Fruit fly (Drosophila melanogaster) whole organism, pupa: Measurements from ENCODE around the gene Cpr30F.

ENCODE experiments used
- CG10348 ChIP-seq: fragments of 200-800 bp; sonication (Bioruptor generic); IDR thresholded peaks from 2 replicates; pipeline ENCODE4 v1.3.6; 2022; ENCODE audit warnings: missing biosample characterization, missing genetic modification characterization
- CG12605 ChIP-seq: fragments of 200-800 bp; sonication (Bioruptor generic); IDR thresholded peaks from 2 replicates; pipeline ENCODE4 v1.3.6; 2022; ENCODE audit warnings: missing biosample characterization, missing genetic modification characterization
- CG13204 ChIP-seq: fragments of 200-800 bp; sonication (Bioruptor generic); optimal IDR thresholded peaks from 2 replicates; lab custom pipeline; 2018; ENCODE audit warnings: missing biosample characterization, mild to moderate bottlenecking, missing genetic modification characterization, moderate library complexity
- CG14655 ChIP-seq: fragments of 200-800 bp; sonication (Bioruptor generic); optimal IDR thresholded peaks from 3 replicates; lab custom pipeline; 2017; ENCODE audit warnings: mild to moderate bottlenecking, missing biosample characterization, missing genetic modification reagents, missing genetic modification characterization
- CG15710 ChIP-seq: fragments of 200-800 bp; sonication (Bioruptor generic); optimal IDR thresholded peaks from 2 replicates; lab custom pipeline; 2018; ENCODE audit warnings: missing biosample characterization, mild to moderate bottlenecking, missing genetic modification characterization, moderate library complexity
- CG17806 ChIP-seq: fragments of 200-800 bp; sonication (Bioruptor generic); optimal IDR thresholded peaks from 2 replicates; lab custom pipeline; 2018; ENCODE audit warnings: missing biosample characterization, mild to moderate bottlenecking, missing genetic modification characterization, moderate library complexity
- CG32121 ChIP-seq: fragments of 200-800 bp; sonication (Bioruptor generic); IDR thresholded peaks from 2 replicates; pipeline ENCODE4 v1.3.6; 2022; ENCODE audit warnings: missing biosample characterization, missing genetic modification characterization
- CG34367 ChIP-seq: fragments of 200-800 bp; sonication (Bioruptor generic); optimal IDR thresholded peaks from 2 replicates; lab custom pipeline; 2018; ENCODE audit warnings: missing biosample characterization, mild to moderate bottlenecking, missing genetic modification characterization
- CG4496 ChIP-seq: fragments of 200-800 bp; sonication (Bioruptor generic); IDR thresholded peaks from 3 replicates; pipeline ENCODE4 v1.3.6; 2022; ENCODE audit warnings: missing biosample characterization, missing genetic modification characterization
- CG8159 ChIP-seq: fragments of 200-800 bp; sonication (Bioruptor generic); optimal IDR thresholded peaks from 3 replicates; lab custom pipeline; 2018; ENCODE audit warnings: missing biosample characterization, mild to moderate bottlenecking, missing genetic modification characterization, moderate library complexity
- CG8301 ChIP-seq: fragments of 200-800 bp; sonication (Bioruptor generic); optimal IDR thresholded peaks from 2 replicates; lab custom pipeline; 2018; ENCODE audit warnings: missing biosample characterization, mild to moderate bottlenecking, missing genetic modification characterization
- CG9948 ChIP-seq: fragments of 200-800 bp; sonication (Bioruptor generic); optimal IDR thresholded peaks from 2 replicates; lab custom pipeline; 2018; ENCODE audit warnings: missing biosample characterization, mild to moderate bottlenecking, missing genetic modification characterization, moderate library complexity
- D1 ChIP-seq: fragments of 200-800 bp; sonication (Bioruptor generic); optimal IDR thresholded peaks from 2 replicates; lab custom pipeline; 2018; ENCODE audit warnings: missing biosample characterization, mild to moderate bottlenecking, missing genetic modification characterization, moderate library complexity
- EcR ChIP-seq: fragments of 200-800 bp; sonication (Bioruptor generic); optimal IDR thresholded peaks from 3 replicates; lab custom pipeline; 2019; ENCODE audit warnings: missing biosample characterization, missing genetic modification characterization, mild to moderate bottlenecking, moderate library complexity, missing genetic modification reagents
- Ets98B ChIP-seq: fragments of 200-800 bp; sonication (Bioruptor generic); IDR thresholded peaks from 2 replicates; pipeline ENCODE4 v1.3.6; 2022; ENCODE audit warnings: missing biosample characterization, missing genetic modification characterization
- Pif1A ChIP-seq: fragments of 200-800 bp; sonication (Bioruptor generic); optimal IDR thresholded peaks from 3 replicates; lab custom pipeline; 2016; ENCODE audit warnings: missing biosample characterization, missing genetic modification characterization
- Pif1B ChIP-seq: fragments of 200-800 bp; sonication (Bioruptor generic); optimal IDR thresholded peaks from 3 replicates; lab custom pipeline; 2016; ENCODE audit warnings: missing biosample characterization, missing genetic modification characterization
- Snoo ChIP-seq: fragments of 200-800 bp; sonication (Bioruptor generic); optimal IDR thresholded peaks from 3 replicates; lab custom pipeline; 2017; ENCODE audit warnings: missing biosample characterization, mild to moderate bottlenecking, missing genetic modification characterization, inconsistent platforms
- fd96Ca ChIP-seq: fragments of 200-800 bp; sonication (Bioruptor generic); IDR thresholded peaks from 3 replicates; pipeline ENCODE4 v1.3.6; 2022; ENCODE audit warnings: missing biosample characterization, missing genetic modification characterization
- gl ChIP-seq: fragments of 200-800 bp; sonication (Bioruptor generic); optimal IDR thresholded peaks from 2 replicates; lab custom pipeline; 2018; ENCODE audit warnings: missing biosample characterization, mild to moderate bottlenecking, missing genetic modification characterization
- rn ChIP-seq: fragments of 200-800 bp; sonication (Bioruptor generic); IDR thresholded peaks from 2 replicates; pipeline ENCODE4 v1.3.6; 2022; ENCODE audit warnings: missing biosample characterization, missing genetic modification characterization

Gene Cpr30F

dm6 chr2L:9930280-9930679 is 2.7 kb downstream of the Cpr30F start, which contains the start of gene CG42367:
Gene CG42367, plus strand, starts transcription at chr2L:9930580.
- TF ChIP-seq CG13204 (GFP tag; lab: Kevin White, UChicago) (no peak), Pif1A (GFP tag; lab: Kevin White, UChicago) (no peak), Ets98B (GFP tag; lab: Robert Waterston, UW) (no peak), Pif1B (GFP tag; lab: Kevin White, UChicago) (no peak), CG32121 (GFP tag; lab: Robert Waterston, UW) (no peak), CG14655 (GFP tag; lab: Kevin White, UChicago) (no peak), CG4496 (no peak), CG34367 (no peak), CG17806 (tag; lab: Kevin White, UChicago) (no peak), rn (no peak), CG12605 (no peak), CG8159 (no peak), Snoo (no peak), CG15710 (tag; lab: Kevin White, UChicago) (no peak), CG9948 (tag; lab: Kevin White, UChicago) (no peak), CG10348 (GFP tag; lab: Robert Waterston, UW) (no peak), D1 (tag; lab: Kevin White, UChicago) (no peak), gl (tag; lab: Kevin White, UChicago) (no peak)

- TF ChIP-seq CG4496, result no peak
- no peak for TF ChIP-seq CG8301 (tag; lab: Kevin White, UChicago)
- TF ChIP-seq D1 (tag; lab: Kevin White, UChicago), result no peak
- no peak for TF ChIP-seq fd96Ca (GFP tag; lab: Robert Waterston, UW)
- no peak for TF ChIP-seq gl (tag; lab: Kevin White, UChicago)
- TF ChIP-seq Ets98B (GFP tag; lab: Robert Waterston, UW), result no peak
- no peak for TF ChIP-seq CG8159
- TF ChIP-seq Pif1B (GFP tag; lab: Kevin White, UChicago), result no peak
- TF ChIP-seq CG17806 (tag; lab: Kevin White, UChicago), result no peak
- TF ChIP-seq rn, result no peak
- TF ChIP-seq CG10348 (GFP tag; lab: Robert Waterston, UW), result no peak
- no peak for TF ChIP-seq CG15710 (tag; lab: Kevin White, UChicago)
- no peak for TF ChIP-seq CG13204 (GFP tag; lab: Kevin White, UChicago)
- no peak for TF ChIP-seq EcR (GFP tag; lab: Kevin White, UChicago)
- no peak for TF ChIP-seq CG12605
Observed at dm6 chr2L:9924765-9925164, 8.2 kb downstream of the Cpr30F start, which contains the start of the genes TbCMF46 and CG42366. Gene TbCMF46, minus strand, starts transcription at chr2L:9924865. Gene CG42366, plus strand, starts transcription at chr2L:9925161.

DNA sequence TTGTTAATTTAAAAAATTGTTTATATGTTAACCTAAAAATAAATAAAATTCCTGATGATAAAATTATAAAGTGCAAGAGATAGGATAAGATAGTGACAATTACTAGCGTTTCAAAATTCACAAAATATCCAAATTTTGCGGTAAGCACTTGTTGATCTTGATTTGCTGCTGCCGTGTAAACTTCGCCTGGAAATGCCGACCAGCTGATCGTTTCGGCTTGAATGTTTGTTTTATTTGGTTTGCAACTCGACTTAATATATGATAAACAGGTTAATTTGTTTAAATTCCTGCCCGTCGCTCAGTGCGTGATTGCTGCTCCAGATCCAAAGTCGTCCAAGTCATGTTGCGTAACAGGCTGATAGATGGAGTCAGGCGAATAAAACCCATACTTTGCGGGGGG is 11.6 kb downstream of the Cpr30F start, which contains the start of gene CG4592:
CG4592 (plus strand) TSS at position 233 of the 400 bp plus-strand sequence.
- peak; percentile 84 for TF ChIP-seq Ets98B (GFP tag; lab: Robert Waterston, UW)
- no peak for TF ChIP-seq CG14655 (GFP tag; lab: Kevin White, UChicago)
- peak; percentile 82 for TF ChIP-seq CG32121 (GFP tag; lab: Robert Waterston, UW)
- no peak for TF ChIP-seq EcR (GFP tag; lab: Kevin White, UChicago)
- peak; percentile 36 for TF ChIP-seq gl (tag; lab: Kevin White, UChicago)
- peak; percentile 82; the same call in 2 of the 3 replicates for TF ChIP-seq fd96Ca (GFP tag; lab: Robert Waterston, UW)
- TF ChIP-seq CG15710 (tag; lab: Kevin White, UChicago), result no peak
- no peak for TF ChIP-seq CG10348 (GFP tag; lab: Robert Waterston, UW)
- no peak for TF ChIP-seq CG13204 (GFP tag; lab: Kevin White, UChicago)
- peak; percentile 65 for TF ChIP-seq CG8159
- TF ChIP-seq CG8301 (tag; lab: Kevin White, UChicago), result no peak
- no peak for TF ChIP-seq CG17806 (tag; lab: Kevin White, UChicago)
- TF ChIP-seq D1 (tag; lab: Kevin White, UChicago), result peak; percentile 2
- peak; percentile 66 for TF ChIP-seq CG12605
- peak; percentile 77 for TF ChIP-seq Pif1B (GFP tag; lab: Kevin White, UChicago)
- TF ChIP-seq CG4496, result peak; percentile 87
- TF ChIP-seq Snoo, result no peak
- peak; percentile 54 for TF ChIP-seq CG9948 (tag; lab: Kevin White, UChicago)
- no peak for TF ChIP-seq rn
- TF ChIP-seq CG34367, result peak; percentile 68
- TF ChIP-seq Pif1A (GFP tag; lab: Kevin White, UChicago), result peak; percentile 81

DNA sequence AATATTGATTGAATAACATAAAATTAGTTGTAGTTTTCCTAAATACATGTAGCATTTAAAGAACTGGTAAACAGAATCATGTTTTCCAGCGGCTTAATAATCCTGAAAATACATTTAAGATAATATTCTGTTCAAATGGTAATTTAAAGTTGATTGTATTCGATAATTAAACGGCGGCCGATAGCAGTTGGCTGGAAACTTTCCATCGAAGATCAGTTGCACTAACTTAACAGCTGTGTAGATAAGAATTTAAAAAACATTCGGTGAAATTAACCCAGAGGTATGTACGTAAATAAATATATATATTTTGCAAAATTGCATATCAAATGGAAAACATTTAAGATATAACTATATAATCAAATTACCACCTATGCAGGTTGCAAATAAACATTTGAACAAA is 13.0 kb downstream of the Cpr30F start, which contains the start of gene CG4594:
CG4594 (plus strand) TSS at position 212 of the 400 bp plus-strand sequence.
- no peak for TF ChIP-seq CG13204 (GFP tag; lab: Kevin White, UChicago)
- TF ChIP-seq CG4496, result no peak

- TF ChIP-seq Ets98B (GFP tag; lab: Robert Waterston, UW) (no peak), Pif1B (GFP tag; lab: Kevin White, UChicago) (no peak), CG8301 (tag; lab: Kevin White, UChicago) (no peak)
Observed at dm6 chr2L:9919218-9919617, 13.7 kb downstream of the Cpr30F start.

- peak; percentile 42 for TF ChIP-seq CG17806 (tag; lab: Kevin White, UChicago)
- peak; percentile 39 for TF ChIP-seq CG4496
- TF ChIP-seq CG32121 (GFP tag; lab: Robert Waterston, UW), result peak; percentile 76
- no peak for TF ChIP-seq CG10348 (GFP tag; lab: Robert Waterston, UW)
- peak; percentile 82 for TF ChIP-seq Pif1A (GFP tag; lab: Kevin White, UChicago)
- TF ChIP-seq D1 (tag; lab: Kevin White, UChicago), result no peak
- TF ChIP-seq gl (tag; lab: Kevin White, UChicago), result peak; percentile 81
- peak; percentile 63 for TF ChIP-seq CG8301 (tag; lab: Kevin White, UChicago)
- peak; percentile 58 for TF ChIP-seq CG9948 (tag; lab: Kevin White, UChicago)
- TF ChIP-seq CG15710 (tag; lab: Kevin White, UChicago), result peak; percentile 55
- peak; percentile 2 for TF ChIP-seq CG34367
- no peak for TF ChIP-seq rn
- peak; percentile 78 for TF ChIP-seq CG14655 (GFP tag; lab: Kevin White, UChicago)
- TF ChIP-seq CG13204 (GFP tag; lab: Kevin White, UChicago), result peak; percentile 42
- TF ChIP-seq Ets98B (GFP tag; lab: Robert Waterston, UW), result peak; percentile 78
- peak; percentile 80 for TF ChIP-seq CG12605
- peak; percentile 63 for TF ChIP-seq CG8159
- TF ChIP-seq EcR (GFP tag; lab: Kevin White, UChicago), result peak; percentile 10
- peak; percentile 43; the same call in 1 of the 3 replicates for TF ChIP-seq fd96Ca (GFP tag; lab: Robert Waterston, UW)
- TF ChIP-seq Snoo, result peak; percentile 44
- peak; percentile 69 for TF ChIP-seq Pif1B (GFP tag; lab: Kevin White, UChicago)
- TF ChIP-seq, all 21 proteins: peak for 18
Observed at dm6 chr2L:9918020-9918959, 14.7 kb downstream of the Cpr30F start, which contains the start of the genes CG5885 and CG4598. Gene CG5885, minus strand, starts transcription at chr2L:9918330. Gene CG4598, plus strand, starts transcription at chr2L:9918618.
